Fruit fly (Drosophila melanogaster) whole organism, embryonic: ENCODE measurements around the gene CG2224.

Source experiments
- Atf3 ChIP-seq: fragments of 200-800 bp; sonication (Bioruptor generic); optimal IDR thresholded peaks from 3 replicates; lab custom pipeline; 2016; ENCODE audit warnings: missing biosample characterization, missing genetic modification characterization
- Bdp1 ChIP-seq: fragments of 200-800 bp; sonication (Bioruptor generic); optimal IDR thresholded peaks from 3 replicates; lab custom pipeline; 2016; ENCODE audit warnings: missing biosample characterization, missing genetic modification characterization
- CG10321 ChIP-seq: fragments of 200-800 bp; sonication (Bioruptor generic); IDR thresholded peaks from 2 replicates; pipeline ENCODE4 v1.3.6; 2022; ENCODE audit warnings: missing biosample characterization, missing genetic modification characterization
- CG10431 ChIP-seq: fragments of 200-800 bp; sonication (Bioruptor generic); optimal IDR thresholded peaks from 3 replicates; lab custom pipeline; 2018; ENCODE audit warnings: missing biosample characterization, mild to moderate bottlenecking, missing genetic modification characterization
- CG10959 ChIP-seq: fragments of 200-800 bp; sonication (Bioruptor generic); IDR thresholded peaks from 2 replicates; pipeline ENCODE4 v1.3.6; 2022; ENCODE audit warnings: missing biosample characterization, missing genetic modification characterization
- CG12071 ChIP-seq: fragments of 200-800 bp; sonication (Bioruptor generic); optimal IDR thresholded peaks from 3 replicates; lab custom pipeline; 2018; ENCODE audit warnings: missing biosample characterization, mild to moderate bottlenecking, missing genetic modification characterization
- CG14014 ChIP-seq: fragments of 200-800 bp; sonication (Bioruptor generic); IDR thresholded peaks from 2 replicates; pipeline ENCODE4 v1.3.6; 2022; ENCODE audit warnings: missing biosample characterization, missing genetic modification characterization
- CG17385 ChIP-seq: fragments of 200-800 bp; sonication (Bioruptor generic); optimal IDR thresholded peaks from 3 replicates; lab custom pipeline; 2018; ENCODE audit warnings: missing biosample characterization, mild to moderate bottlenecking, missing genetic modification characterization
- CG1792 ChIP-seq: fragments of 200-800 bp; sonication (Bioruptor generic); optimal IDR thresholded peaks from 2 replicates; lab custom pipeline; 2016; ENCODE audit warnings: missing biosample characterization, missing genetic modification characterization
- CG30020 ChIP-seq: fragments of 200-800 bp; optimal IDR thresholded peaks from 2 replicates; lab custom pipeline; 2019; ENCODE audit warnings: missing biosample characterization, mild to moderate bottlenecking, missing genetic modification characterization, moderate library complexity
- CG33213 ChIP-seq: fragments of 200-800 bp; sonication (Bioruptor generic); optimal IDR thresholded peaks from 3 replicates; lab custom pipeline; 2016; ENCODE audit warnings: missing biosample characterization, missing genetic modification characterization
- CG6272 ChIP-seq: fragments of 200-800 bp; sonication (Bioruptor generic); IDR thresholded peaks from 2 replicates; pipeline ENCODE4 v1.3.6; 2022; ENCODE audit warnings: missing biosample characterization, missing genetic modification characterization
- CG7556 ChIP-seq: fragments of 200-800 bp; sonication (Bioruptor generic); optimal IDR thresholded peaks from 2 replicates; lab custom pipeline; 2017; ENCODE audit warnings: missing biosample characterization, mild to moderate bottlenecking, missing genetic modification characterization
- CG7987 ChIP-seq: fragments of 200-800 bp; sonication (Bioruptor generic); optimal IDR thresholded peaks from 2 replicates; lab custom pipeline; 2018; ENCODE audit warnings: missing biosample characterization, mild to moderate bottlenecking, missing genetic modification characterization, moderate library complexity
- CG8478 ChIP-seq: fragments of >200 bp; optimal IDR thresholded peaks from 2 replicates; lab custom pipeline; 2018
- CG9215 ChIP-seq: fragments of 200-800 bp; sonication (Bioruptor generic); IDR thresholded peaks from 2 replicates; pipeline ENCODE4 v1.3.6; 2022; ENCODE audit warnings: missing biosample characterization, missing genetic modification characterization
- CG9797 ChIP-seq: fragments of 200-800 bp; sonication (Bioruptor generic); optimal IDR thresholded peaks from 3 replicates; lab custom pipeline; 2018; ENCODE audit warnings: missing biosample characterization, mild to moderate bottlenecking, missing genetic modification characterization
- Dek ChIP-seq: fragments of 200-800 bp; sonication (Bioruptor generic); optimal IDR thresholded peaks from 3 replicates; lab custom pipeline; 2019; ENCODE audit warnings: missing biosample characterization, mild to moderate bottlenecking, missing genetic modification characterization, moderate library complexity
- Dfd ChIP-seq, 2 experiments: fragments of >200 bp; optimal IDR thresholded peaks; 2 replicates each; lab custom pipeline; 2017; ENCODE audit warnings: missing biosample characterization in 2 of 2, missing genetic modification characterization in 2 of 2
- Doc2 ChIP-seq: fragments of 200-800 bp; sonication (Bioruptor generic); IDR thresholded peaks from 2 replicates; pipeline ENCODE4 v1.3.6; 2022; ENCODE audit warnings: missing biosample characterization, missing genetic modification characterization
- Elba2 ChIP-seq: fragments of 200-800 bp; sonication (Bioruptor generic); optimal IDR thresholded peaks from 3 replicates; lab custom pipeline; 2016; ENCODE audit warnings: missing biosample characterization, missing genetic modification characterization
- HLH54F ChIP-seq: fragments of 200-800 bp; sonication (Bioruptor generic); optimal IDR thresholded peaks from 3 replicates; lab custom pipeline; 2016; ENCODE audit warnings: missing biosample characterization, missing genetic modification characterization
- HLHmδ ChIP-seq: fragments of 200-800 bp; sonication (Bioruptor generic); optimal IDR thresholded peaks from 2 replicates; lab custom pipeline; 2018; ENCODE audit warnings: missing biosample characterization, mild to moderate bottlenecking, missing genetic modification characterization, moderate library complexity
- Hr51 ChIP-seq, 2 experiments: fragments of 200-800 bp; sonication (Bioruptor generic); optimal IDR thresholded peaks; 2 replicates in 1 of 2; 3 replicates in 1 of 2; lab custom pipeline; 2016 to 2018; ENCODE audit warnings: missing biosample characterization in 2 of 2, missing genetic modification characterization in 2 of 2, mild to moderate bottlenecking in 1 of 2, moderate library complexity in 1 of 2
- Mad ChIP-seq: fragments of 200-800 bp; sonication (Bioruptor generic); optimal IDR thresholded peaks from 2 replicates; lab custom pipeline; 2016; ENCODE audit warnings: missing biosample characterization, missing genetic modification characterization
- Opbp ChIP-seq: fragments of 200-800 bp; sonication (Bioruptor generic); IDR thresholded peaks from 3 replicates; pipeline ENCODE4 v1.3.6; 2022; ENCODE audit warnings: missing biosample characterization, missing genetic modification characterization; ENCODE audit not compliant: partially characterized antibody
- aop ChIP-seq: fragments of 200-800 bp; sonication (Bioruptor generic); IDR thresholded peaks from 2 replicates; pipeline ENCODE4 v1.3.6; 2022; ENCODE audit warnings: missing biosample characterization, missing genetic modification characterization
- bab2 ChIP-seq: fragments of 200-800 bp; sonication (Bioruptor generic); optimal IDR thresholded peaks from 2 replicates; lab custom pipeline; 2016; ENCODE audit warnings: missing biosample characterization, missing genetic modification characterization
- bcd ChIP-seq: fragments of 200-800 bp; sonication (Bioruptor generic); optimal IDR thresholded peaks from 2 replicates; lab custom pipeline; 2017; ENCODE audit warnings: missing biosample characterization, mild to moderate bottlenecking, missing genetic modification characterization
- bigmax ChIP-seq: fragments of 200-800 bp; sonication (Bioruptor generic); optimal IDR thresholded peaks from 2 replicates; lab custom pipeline; 2018; ENCODE audit warnings: missing biosample characterization, mild to moderate bottlenecking, missing genetic modification characterization
- bowl ChIP-seq: fragments of 200-800 bp; sonication (Bioruptor generic); IDR thresholded peaks from 2 replicates; pipeline ENCODE4 v1.3.6; 2022; ENCODE audit warnings: missing biosample characterization, missing genetic modification characterization
- chm ChIP-seq: fragments of 200-800 bp; sonication (Bioruptor generic); IDR thresholded peaks from 2 replicates; pipeline ENCODE4 v1.3.6; 2022; ENCODE audit warnings: missing biosample characterization, missing genetic modification characterization
- en ChIP-seq: fragments of 200-800 bp; sonication (Bioruptor generic); optimal IDR thresholded peaks from 2 replicates; lab custom pipeline; 2016; ENCODE audit warnings: missing biosample characterization, missing genetic modification characterization
- eve ChIP-seq, 2 experiments: fragments of >200 bp; optimal IDR thresholded peaks; 2 replicates each; lab custom pipeline; 2017; ENCODE audit warnings: missing biosample characterization in 2 of 2, missing genetic modification characterization in 2 of 2
- ewg ChIP-seq: fragments of 200-800 bp; sonication (Bioruptor generic); optimal IDR thresholded peaks from 3 replicates; lab custom pipeline; 2017; ENCODE audit warnings: mild to moderate bottlenecking, missing biosample characterization, missing genetic modification reagents, missing genetic modification characterization
- ftz-f1 ChIP-seq: fragments of 200-800 bp; sonication (Bioruptor generic); optimal IDR thresholded peaks from 2 replicates; lab custom pipeline; 2016; ENCODE audit warnings: missing biosample characterization, missing genetic modification characterization
- gce ChIP-seq: fragments of 200-800 bp; sonication (Bioruptor generic); IDR thresholded peaks from 3 replicates; pipeline ENCODE4 v1.3.6; 2022; ENCODE audit warnings: missing biosample characterization, missing genetic modification characterization
- lov ChIP-seq, 2 experiments: fragments of 200-800 bp in 1 of 2; fragments of >200 bp in 1 of 2; sonication (Bioruptor generic) in 1 of 2; IDR thresholded peaks in 1 of 2; optimal IDR thresholded peaks in 1 of 2; 2 replicates in 1 of 2; 3 replicates in 1 of 2; pipeline versions ENCODE4 v1.3.6 to Lab custom; 2017 to 2022; ENCODE audit warnings: missing biosample characterization in 1 of 2, missing genetic modification characterization in 1 of 2
- maf-S ChIP-seq: fragments of 200-800 bp; sonication (Bioruptor generic); optimal IDR thresholded peaks from 2 replicates; lab custom pipeline; 2016; ENCODE audit warnings: missing biosample characterization, missing genetic modification characterization
- mirr ChIP-seq: fragments of 200-800 bp; sonication (Bioruptor generic); optimal IDR thresholded peaks from 3 replicates; lab custom pipeline; 2018; ENCODE audit warnings: missing biosample characterization, mild to moderate bottlenecking, missing genetic modification characterization
- nom ChIP-seq: fragments of 200-800 bp; sonication (Bioruptor generic); optimal IDR thresholded peaks from 2 replicates; lab custom pipeline; 2017; ENCODE audit warnings: missing biosample characterization, missing genetic modification characterization, mild to moderate bottlenecking, moderate library complexity, missing genetic modification reagents
- onecut ChIP-seq: fragments of 200-800 bp; sonication (Bioruptor generic); IDR thresholded peaks from 2 replicates; pipeline ENCODE4 v1.3.6; 2022; ENCODE audit warnings: missing biosample characterization, missing genetic modification characterization
- pan ChIP-seq, 4 experiments: fragments of >200 bp in 3 of 4; fragments of 200-800 bp in 1 of 4; sonication (Bioruptor generic) in 1 of 4; optimal IDR thresholded peaks in 3 of 4; IDR thresholded peaks in 1 of 4; 2 replicates each; pipeline versions ENCODE4 v1.3.6 to Lab custom; 2017 to 2022; ENCODE audit warnings: missing biosample characterization in 2 of 4, missing genetic modification characterization in 2 of 4, mixed read lengths in 1 of 4
- pita ChIP-seq: fragments of 200-800 bp; sonication (Bioruptor generic); optimal IDR thresholded peaks from 2 replicates; lab custom pipeline; 2017; ENCODE audit warnings: missing biosample characterization, mild to moderate bottlenecking, missing genetic modification characterization
- seq ChIP-seq: fragments of 200-800 bp; sonication (Bioruptor generic); IDR thresholded peaks from 2 replicates; pipeline ENCODE4 v1.3.6; 2022; ENCODE audit warnings: missing biosample characterization, missing genetic modification characterization
- so ChIP-seq: fragments of 200-800 bp; sonication (Bioruptor generic); IDR thresholded peaks from 3 replicates; pipeline ENCODE4 v1.3.6; 2022; ENCODE audit warnings: missing biosample characterization, missing genetic modification characterization
- sqz ChIP-seq: fragments of 200-800 bp; sonication (Bioruptor generic); optimal IDR thresholded peaks from 3 replicates; lab custom pipeline; 2018; ENCODE audit warnings: missing biosample characterization, mild to moderate bottlenecking, missing genetic modification characterization
- sr ChIP-seq: fragments of 200-800 bp; sonication (Bioruptor generic); IDR thresholded peaks from 3 replicates; pipeline ENCODE4 v1.3.6; 2022; ENCODE audit warnings: missing biosample characterization, missing genetic modification characterization
- stwl ChIP-seq: fragments of 200-800 bp; sonication (Bioruptor generic); optimal IDR thresholded peaks from 3 replicates; lab custom pipeline; 2018; ENCODE audit warnings: missing biosample characterization, mild to moderate bottlenecking, missing genetic modification characterization, moderate library complexity
- zfh1 ChIP-seq: fragments of 200-800 bp; sonication (Bioruptor generic); IDR thresholded peaks from 3 replicates; pipeline ENCODE4 v1.3.6; 2022; ENCODE audit warnings: missing biosample characterization, missing genetic modification characterization

CG2224 gene

dm6 chr3R:30413795-30414194 lies 45.3 kb downstream of the CG2224 start (continued):
- TF ChIP-seq chm (GFP tag; lab: Robert Waterston, UW) (0 out of 2 replicates have a peak, but pooled peaks have one; percentile 32), pita (no peak), ftz-f1 (GFP tag; lab: Kevin White, UChicago) (no peak), bcd (peak; percentile 31), Dfd (GFP tag; optimal IDR thresholded peaks at IDR 0.05; lab: Kevin White, UChicago) (no peak), CG6272 (GFP tag; lab: Robert Waterston, UW) (peak; percentile 38; the same call in 1 of the 2 replicates), Dek (no peak), bab2 (GFP tag; lab: Kevin White, UChicago) (peak; percentile 59), stwl (tag; lab: Kevin White, UChicago) (no peak), CG10959 (GFP tag; lab: Robert Waterston, UW) (peak; percentile 32; the same call in 1 of the 2 replicates), CG9797 (GFP tag; lab: Kevin White, UChicago) (no peak), Atf3 (GFP tag; lab: Kevin White, UChicago) (peak; percentile 37), mirr (GFP tag; lab: Kevin White, UChicago) (no peak), so (peak; percentile 56; the same call in 1 of the 3 replicates), seq (0 out of 2 replicates have a peak, but pooled peaks have one; percentile 22), eve (GFP tag; optimal IDR thresholded peaks at IDR 0.05; lab: Kevin White, UChicago) (peak in 1 of 2 experiments; percentile 14), Bdp1 (GFP tag; lab: Kevin White, UChicago) (no peak), CG14014 (peak; percentile 49; the same call in 1 of the 2 replicates), Opbp (GFP tag; lab: Robert Waterston, UW) (no peak), CG12071 (peak; percentile 40), bowl (GFP tag; lab: Robert Waterston, UW) (no peak; the same call in 1 of the 2 replicates), ewg (GFP tag; lab: Kevin White, UChicago) (peak; percentile 43), zfh1 (GFP tag; lab: Robert Waterston, UW) (peak; percentile 74), gce (GFP tag; lab: Robert Waterston, UW) (peak; percentile 76; the same call in 2 of the 3 replicates), CG9215 (GFP tag; lab: Robert Waterston, UW) (0 out of 2 replicates have a peak, but pooled peaks have one; percentile 10), CG8478 (lab: Kevin White, UChicago) (no peak), maf-S (no peak), CG30020 (no peak), CG10431 (no peak), HLHmδ (GFP tag; lab: Kevin White, UChicago) (no peak), CG10321 (GFP tag; lab: Robert Waterston, UW) (no peak), onecut (GFP tag; lab: Robert Waterston, UW) (no peak; the same call in 1 of the 2 replicates), sqz (no peak), CG33213 (GFP tag; lab: Kevin White, UChicago) (no peak), sr (GFP tag; lab: Robert Waterston, UW) (no peak), Mad (GFP tag; lab: Kevin White, UChicago) (no peak), CG17385 (GFP tag; lab: Kevin White, UChicago) (peak; percentile 31), lov (optimal IDR thresholded peaks at IDR 0.05; lab: Kevin White, UChicago) (no peak), lov (GFP tag; IDR thresholded peaks at IDR 0.05; lab: Robert Waterston, UW) (0 out of 3 replicates have a peak, but pooled peaks have one; percentile 57), CG1792 (GFP tag; lab: Kevin White, UChicago) (peak; percentile 8), bigmax (GFP tag; lab: Kevin White, UChicago) (no peak), pan (optimal IDR thresholded peaks at IDR 0.05; lab: Kevin White, UChicago) (no peak), pan (GFP tag; optimal IDR thresholded peaks at IDR 0.05 in 1 of 2, IDR thresholded peaks at IDR 0.05 in 1 of 2) (peak in 1 of 2 experiments; percentile 75), Elba2 (GFP tag; lab: Kevin White, UChicago) (no peak), Doc2 (GFP tag; lab: Robert Waterston, UW) (no peak), nom (no peak), en (GFP tag; lab: Kevin White, UChicago) (peak; percentile 17), CG7556 (GFP tag; lab: Kevin White, UChicago) (peak; percentile 40), HLH54F (GFP tag; lab: Kevin White, UChicago) (no peak), Hr51 (GFP tag; optimal IDR thresholded peaks at IDR 0.05; lab: Kevin White, UChicago) (peak in 1 of 2 experiments; percentile 42), aop (GFP tag; lab: Robert Waterston, UW) (no peak), CG7987 (GFP tag; lab: Kevin White, UChicago) (no peak)
